Fruit fly (Drosophila melanogaster) whole organism, embryonic: ENCODE measurements around the gene Prx3.

Source experiments
- Atf6 ChIP-seq: fragments of 200-800 bp; sonication (Bioruptor generic); IDR thresholded peaks from 2 replicates; pipeline ENCODE4 v1.3.6; 2022; ENCODE audit warnings: missing biosample characterization, missing genetic modification characterization
- B-H1 ChIP-seq: fragments of 200-800 bp; sonication (Bioruptor generic); IDR thresholded peaks from 3 replicates; pipeline ENCODE4 v1.3.6; 2022; ENCODE audit warnings: missing biosample characterization, missing genetic modification characterization
- Bgb ChIP-seq: fragments of 200-800 bp; sonication (Bioruptor generic); IDR thresholded peaks from 2 replicates; pipeline ENCODE4 v1.3.6; 2022; ENCODE audit warnings: missing biosample characterization, missing genetic modification characterization; ENCODE audit not compliant: partially characterized antibody
- BtbVII ChIP-seq: fragments of 200-800 bp; sonication (Bioruptor generic); optimal IDR thresholded peaks from 3 replicates; lab custom pipeline; 2017; ENCODE audit warnings: missing biosample characterization, mild to moderate bottlenecking, missing genetic modification characterization
- CG11695 ChIP-seq: fragments of 200-800 bp; sonication (Bioruptor generic); IDR thresholded peaks from 3 replicates; pipeline ENCODE4 v1.3.6; 2022; ENCODE audit warnings: missing biosample characterization, missing genetic modification characterization
- CG11723 ChIP-seq: fragments of 200-800 bp; sonication (Bioruptor generic); optimal IDR thresholded peaks from 2 replicates; lab custom pipeline; 2017; ENCODE audit warnings: missing biosample characterization, mild to moderate bottlenecking, missing genetic modification characterization
- CG12299 ChIP-seq: fragments of 200-800 bp; sonication (Bioruptor generic); optimal IDR thresholded peaks from 2 replicates; lab custom pipeline; 2018; ENCODE audit warnings: missing biosample characterization, mild to moderate bottlenecking, missing genetic modification characterization
- CG13296 ChIP-seq: fragments of 200-800 bp; sonication (Bioruptor generic); optimal IDR thresholded peaks from 3 replicates; lab custom pipeline; 2018; ENCODE audit warnings: missing biosample characterization, mild to moderate bottlenecking, missing genetic modification characterization
- CG14050 ChIP-seq: fragments of 200-800 bp; sonication (Bioruptor generic); IDR thresholded peaks from 3 replicates; pipeline ENCODE4 v1.3.6; 2022; ENCODE audit warnings: missing biosample characterization, missing genetic modification characterization
- CG16779 ChIP-seq: fragments of 200-800 bp; sonication (Bioruptor generic); IDR thresholded peaks from 2 replicates; pipeline ENCODE4 v1.3.6; 2022; ENCODE audit warnings: missing biosample characterization, missing genetic modification characterization
- CG16863 ChIP-seq: fragments of 200-800 bp; sonication (Bioruptor generic); optimal IDR thresholded peaks from 3 replicates; lab custom pipeline; 2016; ENCODE audit warnings: missing biosample characterization, missing genetic modification characterization
- CG17361 ChIP-seq: fragments of 200-800 bp; sonication (Bioruptor generic); IDR thresholded peaks from 3 replicates; pipeline ENCODE4 v1.3.6; 2022; ENCODE audit warnings: missing biosample characterization, missing genetic modification characterization
- CG18262 ChIP-seq: fragments of 200-800 bp; optimal IDR thresholded peaks from 3 replicates; lab custom pipeline; 2019; ENCODE audit warnings: missing biosample characterization, mild to moderate bottlenecking, missing genetic modification characterization, moderate library complexity
- CG2120 ChIP-seq: fragments of 200-800 bp; sonication (Bioruptor generic); optimal IDR thresholded peaks from 3 replicates; lab custom pipeline; 2016; ENCODE audit warnings: missing biosample characterization, missing genetic modification characterization
- CG3726 ChIP-seq: fragments of 200-800 bp; sonication (Bioruptor generic); IDR thresholded peaks from 3 replicates; pipeline ENCODE4, ENCODE4 v1.3.6; 2022; ENCODE audit warnings: missing biosample characterization, missing genetic modification characterization
- CG4730 ChIP-seq: fragments of 200-800 bp; sonication (Bioruptor generic); IDR thresholded peaks from 2 replicates; pipeline ENCODE4 v1.3.6; 2022; ENCODE audit warnings: missing biosample characterization, missing genetic modification characterization
- CG7271 ChIP-seq: fragments of 200-800 bp; sonication (Bioruptor generic); optimal IDR thresholded peaks from 2 replicates; lab custom pipeline; 2018; ENCODE audit warnings: missing biosample characterization, mild to moderate bottlenecking, missing genetic modification characterization, moderate library complexity
- CG9215 ChIP-seq: fragments of 200-800 bp; sonication (Bioruptor generic); IDR thresholded peaks from 2 replicates; pipeline ENCODE4 v1.3.6; 2022; ENCODE audit warnings: missing biosample characterization, missing genetic modification characterization
- Dad ChIP-seq: fragments of 200-800 bp; sonication (Bioruptor generic); optimal IDR thresholded peaks from 3 replicates; lab custom pipeline; 2016; ENCODE audit warnings: missing biosample characterization, missing genetic modification characterization
- Doc3 ChIP-seq: fragments of 200-800 bp; sonication (Bioruptor generic); IDR thresholded peaks from 3 replicates; pipeline ENCODE4 v1.3.6; 2022; ENCODE audit warnings: missing biosample characterization, missing genetic modification characterization; ENCODE audit not compliant: partially characterized antibody
- Dref ChIP-seq: fragments of 200-800 bp; sonication (Bioruptor generic); IDR thresholded peaks from 2 replicates; pipeline ENCODE4 v1.3.6; 2022; ENCODE audit warnings: missing biosample characterization, missing genetic modification characterization
- Drgx ChIP-seq: fragments of 200-800 bp; sonication (Bioruptor generic); IDR thresholded peaks from 2 replicates; pipeline ENCODE4 v1.3.6; 2022; ENCODE audit warnings: missing biosample characterization, missing genetic modification characterization
- Ets65A ChIP-seq: fragments of 200-800 bp; sonication (Bioruptor generic); peaks from one replicate; lab custom pipeline; 2016; ENCODE audit warnings: missing biosample characterization, missing genetic modification characterization
- Hr78 ChIP-seq, 2 experiments: fragments of 200-800 bp in 1 of 2; fragments of >200 bp in 1 of 2; sonication (Bioruptor generic) in 1 of 2; optimal IDR thresholded peaks; 2 replicates each; lab custom pipeline; 2017 to 2019; ENCODE audit warnings: missing biosample characterization in 2 of 2, missing genetic modification characterization in 2 of 2, mild to moderate bottlenecking in 1 of 2, moderate library complexity in 1 of 2
- Hsf ChIP-seq: fragments of 200-800 bp; sonication (Bioruptor generic); optimal IDR thresholded peaks from 3 replicates; lab custom pipeline; 2016; ENCODE audit warnings: missing biosample characterization, missing genetic modification characterization
- Kr ChIP-seq: fragments of 200-800 bp; sonication (Bioruptor generic); optimal IDR thresholded peaks from 2 replicates; lab custom pipeline; 2017; ENCODE audit warnings: missing biosample characterization, mild to moderate bottlenecking, missing genetic modification characterization
- Ssrp ChIP-seq: fragments of 200-800 bp; sonication (Bioruptor generic); optimal IDR thresholded peaks from 2 replicates; lab custom pipeline; 2018; ENCODE audit warnings: missing biosample characterization, mild to moderate bottlenecking, missing genetic modification characterization, moderate library complexity
- YL-1 ChIP-seq: fragments of 200-800 bp; sonication (Bioruptor generic); optimal IDR thresholded peaks from 3 replicates; lab custom pipeline; 2017; ENCODE audit warnings: missing biosample characterization, mild to moderate bottlenecking, missing genetic modification characterization
- ab ChIP-seq: fragments of 200-800 bp; sonication (Bioruptor generic); optimal IDR thresholded peaks from 2 replicates; lab custom pipeline; 2016; ENCODE audit warnings: missing biosample characterization, missing genetic modification characterization
- aop ChIP-seq: fragments of 200-800 bp; sonication (Bioruptor generic); IDR thresholded peaks from 2 replicates; pipeline ENCODE4 v1.3.6; 2022; ENCODE audit warnings: missing biosample characterization, missing genetic modification characterization
- cad ChIP-seq: fragments of >200 bp; optimal IDR thresholded peaks from 2 replicates; lab custom pipeline; 2017; ENCODE audit warnings: missing biosample characterization, missing genetic modification characterization
- chinmo ChIP-seq: fragments of 200-800 bp; sonication (Bioruptor generic); IDR thresholded peaks from 4 replicates; pipeline ENCODE4 v1.3.6; 2022; ENCODE audit warnings: missing biosample characterization, missing genetic modification characterization; ENCODE audit not compliant: partially characterized antibody
- exex ChIP-seq: fragments of 200-800 bp; sonication (Bioruptor generic); optimal IDR thresholded peaks from 4 replicates; lab custom pipeline; 2018; ENCODE audit warnings: missing biosample characterization, mild to moderate bottlenecking, missing genetic modification characterization, moderate library complexity
- gcm2 ChIP-seq: fragments of 200-800 bp; sonication (Bioruptor generic); optimal IDR thresholded peaks from 2 replicates; lab custom pipeline; 2016; ENCODE audit warnings: missing biosample characterization, missing genetic modification characterization
- gem ChIP-seq: fragments of 200-800 bp; sonication (Bioruptor generic); optimal IDR thresholded peaks from 2 replicates; lab custom pipeline; 2019; ENCODE audit warnings: missing biosample characterization, mild to moderate bottlenecking, missing genetic modification characterization, moderate library complexity
- jigr1 ChIP-seq: fragments of 200-800 bp; sonication (Bioruptor generic); IDR thresholded peaks from 3 replicates; pipeline ENCODE4 v1.3.6; 2022; ENCODE audit warnings: missing biosample characterization, missing genetic modification characterization
- org-1 ChIP-seq: fragments of 200-800 bp; sonication (Bioruptor generic); optimal IDR thresholded peaks from 2 replicates; lab custom pipeline; 2017; ENCODE audit warnings: missing biosample characterization, missing genetic modification characterization
- pho ChIP-seq: fragments of 200-800 bp; sonication (Bioruptor generic); optimal IDR thresholded peaks from 2 replicates; lab custom pipeline; 2016; ENCODE audit warnings: missing biosample characterization, missing genetic modification characterization
- pzg ChIP-seq: fragments of 200-800 bp; sonication (Bioruptor generic); optimal IDR thresholded peaks from 3 replicates; lab custom pipeline; 2018; ENCODE audit warnings: missing biosample characterization, mild to moderate bottlenecking, missing genetic modification characterization, moderate library complexity
- repo ChIP-seq: fragments of 200-800 bp; sonication (Bioruptor generic); optimal IDR thresholded peaks from 2 replicates; lab custom pipeline; 2016; ENCODE audit warnings: missing biosample characterization, missing genetic modification characterization
- rib ChIP-seq: fragments of 200-800 bp; sonication (Bioruptor generic); IDR thresholded peaks from 2 replicates; pipeline ENCODE4 v1.3.6; 2022; ENCODE audit warnings: missing biosample characterization, missing genetic modification characterization
- ro ChIP-seq: fragments of 200-800 bp; sonication (Bioruptor generic); IDR thresholded peaks from 2 replicates; pipeline ENCODE4 v1.3.6; 2022; ENCODE audit warnings: missing biosample characterization, missing genetic modification characterization
- run ChIP-seq: fragments of 200-800 bp; sonication (Bioruptor generic); optimal IDR thresholded peaks from 3 replicates; lab custom pipeline; 2018; ENCODE audit warnings: missing biosample characterization, mild to moderate bottlenecking, missing genetic modification characterization
- sc ChIP-seq, 3 experiments: fragments of >200 bp in 2 of 3; fragments of 200-800 bp in 1 of 3; sonication (Bioruptor generic) in 1 of 3; optimal IDR thresholded peaks; 2 replicates in 2 of 3; 3 replicates in 1 of 3; lab custom pipeline; 2017; ENCODE audit warnings: mild to moderate bottlenecking in 1 of 3, missing biosample characterization in 1 of 3, missing genetic modification characterization in 1 of 3, missing genetic modification reagents in 1 of 3
- scrt ChIP-seq: fragments of 200-800 bp; sonication (Bioruptor generic); optimal IDR thresholded peaks from 2 replicates; lab custom pipeline; 2018; ENCODE audit warnings: missing biosample characterization, mild to moderate bottlenecking, missing genetic modification characterization, moderate library complexity
- sim ChIP-seq: fragments of 200-800 bp; sonication (Bioruptor generic); IDR thresholded peaks from 2 replicates; pipeline ENCODE4 v1.3.6; 2022; ENCODE audit warnings: missing biosample characterization, missing genetic modification characterization
- sisA ChIP-seq: fragments of 200-800 bp; sonication (Bioruptor generic); IDR thresholded peaks from 2 replicates; pipeline ENCODE4 v1.3.6; 2022; ENCODE audit warnings: missing biosample characterization, missing genetic modification characterization
- tap ChIP-seq: fragments of 200-800 bp; optimal IDR thresholded peaks from 3 replicates; lab custom pipeline; 2019; ENCODE audit warnings: missing biosample characterization, mild to moderate bottlenecking, missing genetic modification characterization, moderate library complexity
- trem ChIP-seq: fragments of 200-800 bp; optimal IDR thresholded peaks from 3 replicates; lab custom pipeline; 2019; ENCODE audit warnings: missing biosample characterization, mild to moderate bottlenecking, missing genetic modification characterization, moderate library complexity
- zfh2 ChIP-seq: fragments of 200-800 bp; sonication (Bioruptor generic); optimal IDR thresholded peaks from 2 replicates; lab custom pipeline; 2016; ENCODE audit warnings: missing biosample characterization, missing genetic modification characterization

Gene Prx3

DNA sequence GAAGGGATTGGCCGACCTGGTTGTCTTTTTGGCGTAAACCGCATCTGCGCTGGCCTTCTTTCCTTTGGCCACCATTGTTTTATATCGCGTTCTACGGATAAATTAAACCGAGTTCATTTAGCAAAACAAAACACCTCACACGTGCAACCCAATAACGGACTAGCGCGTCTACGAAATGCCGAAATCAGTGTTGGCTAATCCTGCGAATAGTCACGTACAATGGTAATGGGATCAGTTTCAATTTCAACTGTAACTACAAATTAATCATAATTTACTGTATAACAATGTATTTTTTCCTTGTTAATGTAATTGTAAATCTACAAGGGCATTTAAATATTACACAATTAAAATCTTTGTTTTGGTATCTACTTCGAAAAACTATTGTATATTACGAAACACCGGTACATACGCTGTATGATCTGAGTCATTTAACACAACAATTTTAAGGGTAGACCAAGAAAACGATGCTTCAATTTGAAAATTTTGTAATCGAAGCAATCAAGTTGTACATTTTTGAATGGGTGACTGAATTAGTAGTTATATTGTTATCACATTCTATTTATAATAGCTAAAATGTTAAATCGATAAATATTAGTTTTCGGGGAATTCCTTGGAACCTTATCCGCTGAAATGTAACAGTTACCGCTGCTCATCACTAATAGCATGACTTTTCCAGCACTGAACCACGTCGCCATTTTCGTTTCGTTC is 6.4 kb downstream of the Prx3 start, which contains the start of gene SF1 (continued):
- TF ChIP-seq aop (GFP tag; lab: Robert Waterston, UW), result no peak
- TF ChIP-seq CG16863 (GFP tag; lab: Kevin White, UChicago), result peak; percentile 20
- no peak for TF ChIP-seq CG16779 (GFP tag; lab: Robert Waterston, UW)
- no peak for TF ChIP-seq Dad
- TF ChIP-seq CG11723 (GFP tag; lab: Kevin White, UChicago), result no peak
- no peak for TF ChIP-seq repo
- no peak for TF ChIP-seq Kr (GFP tag; lab: Kevin White, UChicago)
- TF ChIP-seq Drgx (GFP tag; lab: Robert Waterston, UW), result no peak
- no peak for TF ChIP-seq Atf6 (GFP tag; lab: Robert Waterston, UW)
- no peak for TF ChIP-seq Hr78 (GFP tag; optimal IDR thresholded peaks at IDR 0.05; lab: Kevin White, UChicago)
- TF ChIP-seq CG2120 (GFP tag; lab: Kevin White, UChicago), result peak; percentile 67
- TF ChIP-seq jigr1 (GFP tag; lab: Robert Waterston, UW), result no peak
- peak; percentile 27; the same call in 1 of the 2 replicates for TF ChIP-seq sisA (GFP tag; lab: Robert Waterston, UW)
- 0 out of 2 replicates have a peak, but pooled peaks have one; percentile 8 for TF ChIP-seq CG4730
- TF ChIP-seq Doc3 (GFP tag; lab: Robert Waterston, UW), result no peak
- TF ChIP-seq trem, result no peak
- no peak for TF ChIP-seq ab (GFP tag; lab: Kevin White, UChicago)
- no peak for TF ChIP-seq CG3726 (GFP tag; lab: Robert Waterston, UW)
- no peak for TF ChIP-seq exex (tag; lab: Kevin White, UChicago)
- TF ChIP-seq YL-1 (GFP tag; lab: Kevin White, UChicago), result peak; percentile 14
- TF ChIP-seq zfh2 (GFP tag; lab: Kevin White, UChicago), result peak; percentile 59
- peak; percentile 74 for TF ChIP-seq pho
- no peak for TF ChIP-seq sim (GFP tag; lab: Robert Waterston, UW)
- TF ChIP-seq B-H1, result no peak
- TF ChIP-seq CG9215 (GFP tag; lab: Robert Waterston, UW), result peak; percentile 38; the same call in 1 of the 2 replicates
- no peak for TF ChIP-seq run (tag; lab: Kevin White, UChicago)
- no peak for TF ChIP-seq Bgb
- no peak for TF ChIP-seq gem (tag; lab: Kevin White, UChicago)
- TF ChIP-seq CG11695 (GFP tag; lab: Robert Waterston, UW), result no peak
- TF ChIP-seq rib (GFP tag; lab: Robert Waterston, UW), result no peak
- TF ChIP-seq ro (GFP tag; lab: Robert Waterston, UW), result no peak
- TF ChIP-seq CG12299 (tag; lab: Kevin White, UChicago), result no peak
- peak; percentile 29 for TF ChIP-seq Ssrp
- TF ChIP-seq cad (GFP tag; lab: Kevin White, UChicago), result no peak
- no peak for TF ChIP-seq org-1 (GFP tag; lab: Kevin White, UChicago)
- TF ChIP-seq gcm2 (GFP tag; lab: Kevin White, UChicago), result no peak
- no peak for TF ChIP-seq chinmo (GFP tag; lab: Robert Waterston, UW)
- no peak for TF ChIP-seq CG7271 (tag; lab: Kevin White, UChicago)
- TF ChIP-seq BtbVII (GFP tag; lab: Kevin White, UChicago), result no peak
- no peak for TF ChIP-seq scrt (GFP tag; lab: Kevin White, UChicago)
- TF ChIP-seq CG17361 (GFP tag; lab: Robert Waterston, UW), result peak; percentile 87
- no peak for TF ChIP-seq CG14050 (GFP tag; lab: Robert Waterston, UW)
- peak; percentile 30 for TF ChIP-seq Hsf (GFP tag; lab: Kevin White, UChicago)
- no peak for TF ChIP-seq tap (tag; lab: Kevin White, UChicago)
- peak; percentile 26 for TF ChIP-seq pzg (GFP tag; lab: Kevin White, UChicago)
- TF ChIP-seq CG18262 (tag; lab: Kevin White, UChicago), result peak; percentile 44
- no peak for TF ChIP-seq sc (optimal IDR thresholded peaks at IDR 0.05; lab: Kevin White, UChicago)
- TF ChIP-seq sc (GFP tag; optimal IDR thresholded peaks at IDR 0.05; lab: Kevin White, UChicago), result no peak
- TF ChIP-seq CG13296, result no peak
- peak; percentile 92 for TF ChIP-seq Ets65A (GFP tag; lab: Kevin White, UChicago)
- TF ChIP-seq Dref (GFP tag; lab: Robert Waterston, UW), result 0 out of 2 replicates have a peak, but pooled peaks have one; percentile 22
